Worm (Caenorhabditis elegans) whole organism, young adult: ENCODE measurements around the gene ent-5.

ENCODE experiments used
- fkh-3 ChIP-seq: sonication (generic microtip); optimal IDR thresholded peaks from 2 replicates; lab custom pipeline; 2016; ENCODE audit warnings: mild to moderate bottlenecking, missing genetic modification characterization, missing compliant biosample characterization
- nfya-1 ChIP-seq: sonication (generic microtip); optimal IDR thresholded peaks from 2 replicates; lab custom pipeline; 2017; ENCODE audit warnings: antibody characterized with exemption, missing compliant biosample characterization, missing genetic modification characterization, borderline replicate concordance; ENCODE audit not compliant: insufficient read depth

DNA sequence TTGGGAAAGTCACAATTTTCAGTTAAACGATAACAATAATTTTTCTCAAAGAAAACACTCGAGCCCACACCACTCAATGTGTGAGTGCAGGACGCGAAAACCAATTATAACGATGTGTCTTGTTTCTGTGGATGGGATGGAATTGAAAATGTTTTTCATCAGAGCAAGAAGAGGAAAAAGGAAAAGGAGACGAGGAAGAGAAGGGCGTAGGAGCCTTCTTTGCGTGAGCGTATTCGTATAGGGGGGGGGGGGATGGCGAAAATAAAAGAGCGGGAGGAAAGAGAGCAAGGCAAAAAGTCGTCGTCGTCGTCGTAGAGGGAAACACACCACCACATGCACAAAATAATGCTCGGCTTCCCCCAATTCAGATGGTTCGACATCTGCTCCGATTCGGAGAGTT lies 29.0 kb downstream of the ent-5 start:
- TF ChIP-seq fkh-3 (tag; lab: Kevin White, UChicago) = no peak
- TF ChIP-seq nfya-1 = no peak
